Worm (Caenorhabditis elegans): ENCODE measurements around the gene dnj-26.

dnj-26 gene

DNA sequence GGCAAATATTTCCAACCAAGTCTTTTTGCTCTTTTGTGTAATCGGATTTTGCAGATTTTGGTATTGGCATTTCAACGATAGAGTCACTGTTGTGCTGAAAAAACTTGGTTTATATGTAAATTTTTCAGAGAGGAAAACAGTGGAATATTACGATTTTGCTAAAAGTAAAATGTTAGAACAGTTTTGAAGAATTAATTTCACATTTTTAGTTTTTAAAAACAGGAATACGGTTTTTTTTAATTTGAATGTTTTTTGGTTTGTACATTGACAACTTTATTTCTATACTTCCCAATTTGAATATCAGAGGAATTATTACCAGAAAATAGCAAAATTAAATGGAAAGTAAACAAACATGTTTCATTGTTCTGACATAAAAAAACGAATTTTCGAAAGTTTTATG is at the start of gene dnj-26:
TSS of gene dnj-26 (minus strand) at position 101 of the 400 bp plus-strand sequence.
- TF ChIP-seq dao-5 (tag; optimal IDR thresholded peaks at IDR 0.05) (no peak), him-1 (tag; optimal IDR thresholded peaks at IDR 0.05) (no peak), W03F9.2 (tag; optimal IDR thresholded peaks at IDR 0.05) (no peak)

DNA sequence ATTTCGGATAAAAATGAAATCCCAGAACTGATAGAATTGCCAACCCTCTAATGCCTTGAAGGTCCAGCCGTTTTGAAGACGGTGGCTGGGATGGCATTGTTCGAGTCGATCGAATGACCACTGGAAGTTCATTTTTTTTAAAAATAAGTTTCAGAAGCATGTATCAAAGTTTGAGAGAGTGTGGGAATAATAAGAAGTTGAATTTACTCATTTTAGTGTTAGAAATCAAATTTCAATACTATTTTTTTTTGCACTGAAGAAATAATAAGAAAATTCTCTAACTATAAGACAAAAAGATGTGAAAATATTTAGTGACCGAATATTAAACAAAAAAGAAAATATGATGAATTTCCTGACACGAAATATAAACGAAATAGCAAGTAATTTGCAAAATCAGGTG is 48.7 kb upstream of the dnj-26 start, which contains the start of gene oac-59:
TSS of gene oac-59 (minus strand) at position 101 of the 400 bp plus-strand sequence.
- TF ChIP-seq dao-5 (tag; optimal IDR thresholded peaks at IDR 0.05) (no peak), him-1 (tag; optimal IDR thresholded peaks at IDR 0.05) (no peak), W03F9.2 (tag; optimal IDR thresholded peaks at IDR 0.05) (no peak)

DNA sequence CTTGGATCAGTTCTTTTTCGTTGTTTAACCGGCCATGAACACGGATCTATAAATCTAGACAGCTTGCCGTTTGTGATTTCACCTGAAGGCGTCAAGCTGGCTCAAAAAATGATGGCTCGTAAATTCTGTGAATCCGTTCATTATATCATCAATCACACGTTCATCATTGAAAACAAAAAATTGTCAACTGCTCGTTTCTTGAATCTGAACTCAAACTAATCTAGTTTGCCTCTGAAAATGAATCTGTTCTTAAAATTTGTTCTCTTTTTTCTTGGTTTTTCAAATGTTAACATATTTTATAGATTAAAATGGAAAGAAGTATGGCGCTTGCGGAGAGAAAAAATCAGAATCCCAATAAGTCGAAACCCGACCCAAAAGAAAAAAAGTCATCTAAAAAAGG is 38.3 kb upstream of the dnj-26 start, which contains the start of gene C42C1.8:
TSS of gene C42C1.8 (plus strand) at position 301 of the 400 bp plus-strand sequence.
- TF ChIP-seq W03F9.2 (tag; optimal IDR thresholded peaks at IDR 0.05) (no peak), him-1 (tag; optimal IDR thresholded peaks at IDR 0.05) (no peak), dao-5 (tag; optimal IDR thresholded peaks at IDR 0.05) (no peak)

- TF ChIP-seq W03F9.2 (tag; optimal IDR thresholded peaks at IDR 0.05) (no peak), dao-5 (tag; optimal IDR thresholded peaks at IDR 0.05) (no peak), him-1 (tag; optimal IDR thresholded peaks at IDR 0.05) (no peak)
Measured at ce11 chrIV:12289149-12289548, 36.7 kb upstream of the dnj-26 start, which contains the start of gene C42C1.9. TSS of gene C42C1.9 (plus strand) at chrIV:12289449.

DNA sequence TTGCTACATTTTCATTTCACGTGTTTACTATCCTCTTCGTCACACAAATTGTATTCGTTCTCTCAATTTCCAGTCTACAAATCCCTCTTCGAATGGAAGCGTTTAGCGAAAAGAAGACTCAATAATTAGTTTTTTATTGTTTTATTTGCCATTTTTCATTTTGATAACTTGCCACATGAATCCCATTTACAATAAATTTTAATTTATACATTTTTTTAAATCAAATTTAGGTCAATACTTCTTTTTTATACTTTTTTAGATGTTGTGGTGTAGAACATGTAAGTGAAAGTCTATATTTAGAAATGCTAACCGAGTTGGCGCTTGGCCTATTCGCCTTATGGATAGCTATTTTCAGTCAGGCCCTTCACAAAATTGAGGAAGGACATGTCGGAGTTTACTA is 35.1 kb upstream of the dnj-26 start, which contains the start of gene erl-1:
TSS of gene erl-1 (plus strand) at position 301 of the 400 bp plus-strand sequence.
- TF ChIP-seq dao-5 (tag; optimal IDR thresholded peaks at IDR 0.05) (no peak), him-1 (tag; optimal IDR thresholded peaks at IDR 0.05) (no peak), W03F9.2 (tag; optimal IDR thresholded peaks at IDR 0.05) (no peak)

DNA sequence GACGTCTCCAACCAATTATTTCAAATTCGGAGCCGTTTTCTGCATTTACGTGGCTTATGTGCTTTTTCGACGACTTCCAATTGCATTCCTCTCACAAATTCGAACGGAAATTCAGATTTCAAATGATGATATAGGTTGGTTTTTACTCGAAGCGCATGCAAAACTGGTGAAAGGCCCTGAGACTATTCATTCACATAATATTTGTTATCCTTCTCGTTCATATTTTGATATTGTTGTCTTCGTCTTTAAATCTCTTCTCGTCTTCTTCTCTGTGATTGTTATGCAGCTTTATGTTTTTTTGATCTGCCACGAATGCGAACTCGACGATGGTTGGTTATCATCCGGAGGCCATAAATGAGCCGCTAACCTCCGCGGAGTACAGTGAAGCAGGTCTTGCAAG is 30.4 kb upstream of the dnj-26 start, which contains the start of gene hpo-12:
TSS of gene hpo-12 (plus strand) at position 301 of the 400 bp plus-strand sequence.
- TF ChIP-seq dao-5 (tag; optimal IDR thresholded peaks at IDR 0.05) (no peak), him-1 (tag; optimal IDR thresholded peaks at IDR 0.05) (no peak), W03F9.2 (tag; optimal IDR thresholded peaks at IDR 0.05) (no peak)

ce11 chrIV:12282157-12282789 is 29.8 kb upstream of the dnj-26 start, which contains the start of the genes C42C1.12 and C42C1.19:
TSS of gene C42C1.12 (minus strand) at chrIV:12282207.
TSS of gene C42C1.19 (plus strand) at chrIV:12282739.
- TF ChIP-seq him-1 (tag; optimal IDR thresholded peaks at IDR 0.05) (no peak), W03F9.2 (tag; optimal IDR thresholded peaks at IDR 0.05) (peak; percentile 13)

DNA sequence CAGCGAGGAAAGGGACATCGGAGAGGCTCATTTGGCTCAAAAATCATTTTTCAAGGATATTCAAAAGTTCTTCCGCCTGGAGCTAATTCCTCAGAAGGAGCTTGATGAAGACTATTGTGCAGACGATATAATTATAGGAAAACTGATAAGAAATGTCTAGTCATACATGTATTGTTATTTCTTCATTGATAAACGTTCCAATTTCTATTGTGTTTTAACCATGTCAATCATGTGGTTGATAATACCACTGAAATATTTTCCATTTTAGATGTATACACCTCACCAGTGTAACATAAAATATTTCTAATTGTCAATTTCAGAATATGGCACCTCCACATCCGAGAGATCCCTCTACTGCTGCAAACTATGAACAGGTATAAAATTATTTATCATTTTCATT is 26.9 kb upstream of the dnj-26 start, which contains the start of gene ltah-1.1:
TSS of gene ltah-1.1 (plus strand) at position 283 of the 400 bp plus-strand sequence.
- no peak for TF ChIP-seq him-1 (tag; optimal IDR thresholded peaks at IDR 0.05)
- TF ChIP-seq W03F9.2 (tag; optimal IDR thresholded peaks at IDR 0.05) = no peak

DNA sequence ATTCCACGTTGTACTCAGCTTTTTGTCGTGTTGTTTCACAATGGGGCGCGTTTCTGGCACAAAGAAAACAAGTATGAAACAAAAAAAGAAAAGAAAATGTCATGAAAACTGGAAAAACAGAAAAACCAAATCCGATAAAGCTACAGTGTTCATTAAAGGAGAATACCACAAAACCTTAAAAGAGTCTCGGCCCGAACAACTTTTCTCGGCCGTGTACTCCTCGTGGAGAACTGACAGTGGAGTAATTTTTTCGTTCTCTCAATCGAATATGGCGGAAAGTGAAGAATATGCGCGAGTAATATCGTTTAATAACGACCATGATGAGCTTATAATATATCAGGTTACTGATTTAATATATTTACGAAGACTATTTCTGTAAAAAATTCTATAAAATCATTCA is 26.0 kb upstream of the dnj-26 start, which contains the start of the genes tag-335 and vkmt-1:
TSS of gene tag-335 (minus strand) at position 88 of the 400 bp plus-strand sequence.
TSS of gene vkmt-1 (plus strand) at position 219 of the 400 bp plus-strand sequence.
- no peak for TF ChIP-seq dao-5 (tag; optimal IDR thresholded peaks at IDR 0.05)
- TF ChIP-seq W03F9.2 (tag; optimal IDR thresholded peaks at IDR 0.05) = peak; percentile 40
- no peak for TF ChIP-seq him-1 (tag; optimal IDR thresholded peaks at IDR 0.05)

- no peak for TF ChIP-seq W03F9.2 (tag; optimal IDR thresholded peaks at IDR 0.05)
- TF ChIP-seq dao-5 (tag; optimal IDR thresholded peaks at IDR 0.05) = no peak
- no peak for TF ChIP-seq him-1 (tag; optimal IDR thresholded peaks at IDR 0.05)
Measured at ce11 chrIV:12275892-12276291, 23.4 kb upstream of the dnj-26 start, which contains the start of gene vps-8. TSS of gene vps-8 (minus strand) at chrIV:12275992.

ce11 chrIV:12274365-12274764 is 21.9 kb upstream of the dnj-26 start:
- TF ChIP-seq W03F9.2 (tag; optimal IDR thresholded peaks at IDR 0.05) (no peak), him-1 (tag; optimal IDR thresholded peaks at IDR 0.05) (no peak), dao-5 (tag; optimal IDR thresholded peaks at IDR 0.05) (no peak)

DNA sequence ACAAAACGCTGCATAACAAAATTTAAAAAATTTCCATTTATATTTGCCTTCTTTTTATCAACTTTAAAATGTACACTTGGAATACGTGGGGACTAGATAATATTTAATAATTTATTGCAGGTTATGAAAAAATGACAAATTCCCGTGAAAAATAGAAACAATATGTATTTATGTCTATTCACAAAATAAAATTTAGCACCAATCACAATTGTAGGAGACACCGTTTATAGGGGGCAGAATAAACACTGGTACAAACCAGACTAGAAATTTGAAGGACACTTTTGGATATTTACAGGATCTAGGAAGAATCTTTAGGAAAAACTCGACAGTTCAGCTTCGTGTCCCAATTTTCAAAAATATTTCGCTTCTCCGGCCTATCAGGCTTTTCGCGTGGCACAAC is 17.9 kb upstream of the dnj-26 start, which contains the start of gene C42C1.3:
TSS of gene C42C1.3 (minus strand) at position 101 of the 400 bp plus-strand sequence.
- TF ChIP-seq dao-5 (tag; optimal IDR thresholded peaks at IDR 0.05) (no peak), W03F9.2 (tag; optimal IDR thresholded peaks at IDR 0.05) (no peak), him-1 (tag; optimal IDR thresholded peaks at IDR 0.05) (no peak)

ce11 chrIV:12268272-12269045 is 16.0 kb upstream of the dnj-26 start, which contains the start of the genes ppm-1.H and rpl-34:
TSS of gene ppm-1.H (minus strand) at chrIV:12268322.
TSS of gene rpl-34 (plus strand) at chrIV:12268995.
- TF ChIP-seq W03F9.2 (tag; optimal IDR thresholded peaks at IDR 0.05) = peak; percentile 61
- no peak for TF ChIP-seq him-1 (tag; optimal IDR thresholded peaks at IDR 0.05)

Measured in whole organism, L4/young adult.